Worm (Caenorhabditis elegans) whole organism, mixed stage, embryonic: ENCODE measurements around the gene ins-12.

Experiments used
- blmp-1 ChIP-seq: fragments of 150-350 bp; optimal IDR thresholded peaks from 2 replicates; lab custom pipeline; 2014; ENCODE audit warnings: missing biosample characterization, missing genetic modification characterization
- ces-1 ChIP-seq: fragments of 150-350 bp; optimal IDR thresholded peaks from 2 replicates; lab custom pipeline; 2014; ENCODE audit warnings: missing biosample characterization, missing genetic modification reagents, missing genetic modification characterization
- elt-1 ChIP-seq: sonication (generic microtip); optimal IDR thresholded peaks from 2 replicates; lab custom pipeline; 2017; ENCODE audit warnings: missing genetic modification characterization, mild to moderate bottlenecking, missing compliant biosample characterization, antibody characterized with exemption, moderate library complexity, borderline replicate concordance; ENCODE audit not compliant: insufficient read depth
- hlh-1 ChIP-seq: fragments of 150-350 bp; optimal IDR thresholded peaks from 2 replicates; lab custom pipeline; 2014; ENCODE audit warnings: missing biosample characterization, missing genetic modification reagents, missing genetic modification characterization
- lin-13 ChIP-seq: fragments of 150-350 bp; optimal IDR thresholded peaks from 2 replicates; lab custom pipeline; 2014; ENCODE audit warnings: missing biosample characterization, missing genetic modification characterization
- lsy-2 ChIP-seq: fragments of 150-350 bp; optimal IDR thresholded peaks from 2 replicates; lab custom pipeline; 2014; ENCODE audit warnings: missing biosample characterization, missing genetic modification characterization
- mls-2 ChIP-seq: sonication (generic microtip); optimal IDR thresholded peaks from 2 replicates; lab custom pipeline; 2016; ENCODE audit warnings: mild to moderate bottlenecking, missing genetic modification characterization, moderate library complexity, missing compliant biosample characterization
- snpc-4 ChIP-seq: fragments of 150-350 bp; optimal IDR thresholded peaks from 2 replicates; lab custom pipeline; 2014; ENCODE audit warnings: missing biosample characterization, missing genetic modification characterization
- sptf-1 ChIP-seq: sonication (generic microtip); optimal IDR thresholded peaks from 2 replicates; lab custom pipeline; 2017; ENCODE audit warnings: mild to moderate bottlenecking, missing genetic modification characterization, moderate library complexity, missing compliant biosample characterization
- tbx-8 ChIP-seq: fragments of 200-800 bp; sonication (Bioruptor generic); optimal IDR thresholded peaks from 2 replicates; lab custom pipeline; 2018; ENCODE audit warnings: mild to moderate bottlenecking, missing genetic modification characterization, moderate library complexity, missing compliant biosample characterization
- unc-62 ChIP-seq: fragments of 150-350 bp; optimal IDR thresholded peaks from 2 replicates; lab custom pipeline; 2014; ENCODE audit warnings: missing biosample characterization, missing genetic modification reagents, missing genetic modification characterization
- ztf-11 ChIP-seq: fragments of 150-350 bp; optimal IDR thresholded peaks from 2 replicates; lab custom pipeline; 2014; ENCODE audit warnings: missing biosample characterization, missing genetic modification characterization

DNA sequence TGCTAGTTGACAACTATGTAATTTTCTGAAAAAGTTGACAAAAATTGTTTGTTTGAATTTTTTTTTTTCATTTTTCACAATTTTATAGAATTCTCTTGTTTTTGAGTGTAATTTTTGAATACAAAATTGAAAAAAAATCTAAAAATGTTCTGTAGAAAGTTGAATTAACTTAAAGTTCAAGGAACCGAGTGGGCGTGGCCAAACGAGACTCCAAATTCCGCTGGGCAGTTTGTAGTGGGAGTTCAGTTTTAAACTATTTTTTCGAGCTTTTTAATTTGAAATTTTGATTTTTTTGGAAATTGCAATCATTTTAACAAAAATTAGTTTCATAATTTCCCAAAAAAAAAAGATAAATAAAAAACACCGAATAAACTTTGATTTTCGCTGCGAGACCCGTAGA lies 17.3 kb upstream of the ins-12 start:
- TF ChIP-seq snpc-4 (tag; lab: Kevin White, UChicago) (no peak), lsy-2 (tag; lab: Kevin White, UChicago) (no peak), ztf-11 (tag; lab: Kevin White, UChicago) (no peak), hlh-1 (tag; lab: Kevin White, UChicago) (no peak), sptf-1 (tag; lab: Kevin White, UChicago) (no peak), unc-62 (GFP tag; lab: Kevin White, UChicago) (no peak), lin-13 (tag; lab: Kevin White, UChicago) (no peak), ces-1 (GFP tag; lab: Kevin White, UChicago) (no peak), blmp-1 (tag; lab: Kevin White, UChicago) (no peak), tbx-8 (GFP tag; lab: Kevin White, UChicago) (no peak), mls-2 (tag; lab: Kevin White, UChicago) (no peak), elt-1 (no peak)
